Worm (Caenorhabditis elegans) whole organism, L3 larva: ENCODE results near the gene C30B5.6.

ENCODE experiments used
- R02D3.7 ChIP-seq: fragments of 150-350 bp; optimal IDR thresholded peaks from 2 replicates; lab custom pipeline; 2014; ENCODE audit warnings: missing biosample characterization, missing genetic modification characterization
- ZK546.5 ChIP-seq: sonication (generic microtip); optimal IDR thresholded peaks from 2 replicates; lab custom pipeline; 2017; ENCODE audit warnings: missing biosample characterization, missing genetic modification characterization
- aly-2 ChIP-seq: fragments of 150-350 bp; optimal IDR thresholded peaks from 2 replicates; lab custom pipeline; 2014; ENCODE audit warnings: missing biosample characterization, missing genetic modification characterization
- ama-1 ChIP-seq: fragments of 150-350 bp; optimal IDR thresholded peaks from 2 replicates; lab custom pipeline; 2018
- ceh-16 ChIP-seq: sonication (generic microtip); optimal IDR thresholded peaks from 2 replicates; lab custom pipeline; 2017; ENCODE audit warnings: missing biosample characterization, missing genetic modification characterization
- ceh-28 ChIP-seq: fragments of 150-350 bp; optimal IDR thresholded peaks from 2 replicates; lab custom pipeline; 2014; ENCODE audit warnings: missing biosample characterization, missing genetic modification reagents, missing genetic modification characterization
- ceh-82 ChIP-seq: fragments of 150-350 bp; optimal IDR thresholded peaks from 2 replicates; lab custom pipeline; 2014; ENCODE audit warnings: missing biosample characterization, missing genetic modification characterization
- ceh-9 ChIP-seq: sonication (generic microtip); optimal IDR thresholded peaks from 2 replicates; lab custom pipeline; 2018; ENCODE audit warnings: missing biosample characterization, missing genetic modification characterization
- egl-27 ChIP-seq: sonication (generic microtip); optimal IDR thresholded peaks from 4 replicates; lab custom pipeline; 2017; ENCODE audit warnings: missing biosample characterization, missing genetic modification reagents, missing genetic modification characterization
- egl-5 ChIP-seq: fragments of 150-350 bp; optimal IDR thresholded peaks from 2 replicates; lab custom pipeline; 2017; ENCODE audit warnings: missing biosample characterization, missing genetic modification reagents, missing genetic modification characterization, inconsistent platforms
- elt-2 ChIP-seq: sonication (generic microtip); optimal IDR thresholded peaks from 2 replicates; lab custom pipeline; 2016; ENCODE audit warnings: missing genetic modification reagents, mild to moderate bottlenecking, missing genetic modification characterization, missing compliant biosample characterization
- elt-3 ChIP-seq, 3 experiments: fragments of 150-350 bp in 1 of 3; sonication (generic microtip) in 2 of 3; optimal IDR thresholded peaks; 2 replicates in 2 of 3; 4 replicates in 1 of 3; lab custom pipeline; 2014 to 2017; ENCODE audit warnings: missing biosample characterization in 3 of 3, missing genetic modification characterization in 3 of 3
- eor-1 ChIP-seq, 2 experiments: fragments of 150-350 bp; optimal IDR thresholded peaks; 2 replicates each; lab custom pipeline; 2014 to 2018; ENCODE audit warnings: missing biosample characterization in 2 of 2, missing genetic modification characterization in 2 of 2
- fkh-2 ChIP-seq: fragments of 150-350 bp; optimal IDR thresholded peaks from 2 replicates; lab custom pipeline; 2014; ENCODE audit warnings: missing biosample characterization, missing genetic modification reagents, missing genetic modification characterization
- fos-1 ChIP-seq: fragments of 150-350 bp; optimal IDR thresholded peaks from 2 replicates; lab custom pipeline; 2014; ENCODE audit warnings: missing biosample characterization, missing genetic modification characterization
- hmg-11 ChIP-seq: sonication (generic microtip); optimal IDR thresholded peaks from 2 replicates; lab custom pipeline; 2016; ENCODE audit warnings: missing genetic modification characterization, missing compliant biosample characterization
- jun-1 ChIP-seq: fragments of 150-350 bp; optimal IDR thresholded peaks from 2 replicates; lab custom pipeline; 2014; ENCODE audit warnings: missing biosample characterization, missing genetic modification reagents, missing genetic modification characterization
- lin-15B ChIP-seq: fragments of 150-350 bp; optimal IDR thresholded peaks from 2 replicates; lab custom pipeline; 2014; ENCODE audit warnings: missing biosample characterization, missing genetic modification characterization
- lin-39 ChIP-seq: fragments of 150-350 bp; optimal IDR thresholded peaks from 2 replicates; lab custom pipeline; 2018; ENCODE audit warnings: missing biosample characterization, missing genetic modification reagents, missing genetic modification characterization
- lsy-12 ChIP-seq: sonication (generic microtip); optimal IDR thresholded peaks from 2 replicates; lab custom pipeline; 2016; ENCODE audit warnings: mild to moderate bottlenecking, missing genetic modification characterization, missing compliant biosample characterization
- nfya-1 ChIP-seq: sonication (generic microtip); optimal IDR thresholded peaks from 2 replicates; lab custom pipeline; 2017; ENCODE audit warnings: missing genetic modification characterization, mild to moderate bottlenecking, missing compliant biosample characterization, antibody characterized with exemption, moderate library complexity; ENCODE audit not compliant: insufficient read depth
- nhr-11 ChIP-seq: fragments of 150-350 bp; optimal IDR thresholded peaks from 2 replicates; lab custom pipeline; 2014; ENCODE audit warnings: missing biosample characterization, missing genetic modification characterization
- nhr-12 ChIP-seq: fragments of 150-350 bp; optimal IDR thresholded peaks from 2 replicates; lab custom pipeline; 2014; ENCODE audit warnings: missing biosample characterization, missing genetic modification characterization
- nhr-23 ChIP-seq: fragments of 150-350 bp; optimal IDR thresholded peaks from 2 replicates; lab custom pipeline; 2014; ENCODE audit warnings: missing biosample characterization, missing genetic modification reagents, missing genetic modification characterization
- nhr-25 ChIP-seq: sonication (generic microtip); optimal IDR thresholded peaks from 2 replicates; lab custom pipeline; 2017; ENCODE audit warnings: missing biosample characterization, missing genetic modification characterization
- nhr-28 ChIP-seq: fragments of 150-350 bp; optimal IDR thresholded peaks from 2 replicates; lab custom pipeline; 2014; ENCODE audit warnings: missing biosample characterization, missing genetic modification characterization
- nhr-43 ChIP-seq: sonication (generic microtip); optimal IDR thresholded peaks from 2 replicates; lab custom pipeline; 2016; ENCODE audit warnings: mild to moderate bottlenecking, missing genetic modification characterization, missing compliant biosample characterization; ENCODE audit not compliant: poor library complexity, severe bottlenecking
- nhr-76 ChIP-seq: fragments of 150-350 bp; sonication (generic microtip); optimal IDR thresholded peaks from 5 replicates; lab custom pipeline; 2014; ENCODE audit warnings: missing biosample characterization, missing genetic modification characterization
- nhr-77 ChIP-seq: fragments of 150-350 bp; optimal IDR thresholded peaks from 2 replicates; lab custom pipeline; 2014; ENCODE audit warnings: missing biosample characterization, missing genetic modification characterization
- pha-4 ChIP-seq: fragments of 150-350 bp; optimal IDR thresholded peaks from 2 replicates; lab custom pipeline; 2014; ENCODE audit warnings: missing biosample characterization, missing genetic modification reagents, missing genetic modification characterization
- sea-2 ChIP-seq: fragments of 150-350 bp; sonication (generic microtip); optimal IDR thresholded peaks from 4 replicates; lab custom pipeline; 2014; ENCODE audit warnings: missing biosample characterization, missing genetic modification reagents, missing genetic modification characterization
- skn-1 ChIP-seq: fragments of 150-350 bp; optimal IDR thresholded peaks from 2 replicates; lab custom pipeline; 2014; ENCODE audit warnings: missing biosample characterization, missing genetic modification characterization
- snpc-4 ChIP-seq: fragments of 150-350 bp; optimal IDR thresholded peaks from 2 replicates; lab custom pipeline; 2014; ENCODE audit warnings: missing biosample characterization, missing genetic modification characterization
- tbx-2 ChIP-seq: sonication (generic microtip); optimal IDR thresholded peaks from 2 replicates; lab custom pipeline; 2016; ENCODE audit warnings: mild to moderate bottlenecking, missing genetic modification characterization, missing compliant biosample characterization
- ztf-11 ChIP-seq: fragments of 150-350 bp; optimal IDR thresholded peaks from 2 replicates; lab custom pipeline; 2014; ENCODE audit warnings: missing biosample characterization, missing genetic modification characterization
- ztf-4 ChIP-seq: fragments of 150-350 bp; optimal IDR thresholded peaks from 2 replicates; lab custom pipeline; 2014; ENCODE audit warnings: missing biosample characterization, missing genetic modification characterization

The C30B5.6 gene

DNA sequence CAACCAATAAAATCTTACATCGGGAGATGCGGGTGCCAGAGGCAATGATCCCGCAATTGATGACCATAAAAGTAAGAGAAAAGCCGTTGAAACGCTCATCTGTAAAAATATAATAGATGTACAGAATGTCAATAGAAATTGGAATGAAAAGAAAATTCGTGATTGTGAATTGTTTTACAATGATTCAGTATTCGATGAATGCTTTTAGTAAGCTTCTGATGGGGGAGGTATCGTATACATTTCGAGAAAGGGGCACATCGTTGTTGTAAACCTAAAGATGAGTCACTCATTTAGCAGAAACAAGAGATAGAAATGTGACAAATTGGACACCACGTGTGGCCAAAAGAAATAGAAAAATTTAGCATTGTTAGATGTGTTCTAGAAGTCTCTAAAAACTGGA is at the start of gene C30B5.6:
Gene C30B5.6, minus strand, starts transcription at position 101 of the 400 bp plus-strand sequence.
- TF ChIP-seq aly-2 (no peak), nhr-43 (tag; lab: Kevin White, UChicago) (no peak)
- TF ChIP-seq, all 47 proteins: peak for 0

DNA sequence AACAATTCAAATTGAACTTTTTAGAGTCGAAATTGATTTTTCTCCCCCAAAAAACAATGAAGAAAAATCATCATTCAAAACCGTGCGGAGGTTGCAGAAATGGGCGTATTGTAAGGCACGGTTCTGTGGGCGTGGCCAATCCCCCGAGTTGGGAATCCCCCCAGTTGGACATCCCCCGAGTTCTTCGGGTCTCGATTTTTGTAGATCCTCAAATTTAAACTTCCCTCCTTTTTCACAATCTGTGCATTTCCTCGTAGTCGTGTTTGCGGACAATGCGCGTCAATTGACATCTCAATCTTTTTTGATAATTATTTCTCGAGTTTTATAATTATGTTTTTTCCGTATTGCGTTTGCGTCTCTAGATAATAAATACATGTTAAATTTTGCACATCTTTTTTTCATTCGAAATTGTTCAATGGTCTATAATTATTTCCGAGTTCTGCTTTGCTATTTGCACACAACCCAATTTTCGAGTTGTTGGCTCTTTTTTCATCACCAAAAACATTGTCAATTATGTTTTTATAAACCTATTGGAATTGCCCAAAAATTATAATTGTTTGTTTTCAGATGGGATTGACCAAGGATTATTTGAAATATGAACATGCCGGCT is 47.5 kb upstream of the C30B5.6 start, which contains the start of gene F13H8.2:
Gene F13H8.2, plus strand, starts transcription at position 560 of the 610 bp plus-strand sequence.
- peak; percentile 55 for TF ChIP-seq R02D3.7 (tag; lab: Kevin White, UChicago)
- no peak for TF ChIP-seq fos-1 (tag; lab: Kevin White, UChicago)
- TF ChIP-seq hmg-11 (tag; lab: Kevin White, UChicago): peak; percentile 59
- TF ChIP-seq nhr-43 (tag; lab: Kevin White, UChicago): peak; percentile 71
- TF ChIP-seq nhr-25: peak; percentile 63
- peak; percentile 29 for TF ChIP-seq snpc-4 (tag; lab: Kevin White, UChicago)
- TF ChIP-seq ztf-11: no peak
- TF ChIP-seq tbx-2: peak; percentile 63
- TF ChIP-seq eor-1 (tag; optimal IDR thresholded peaks at IDR 0.05; lab: Kevin White, UChicago): no peak
- no peak for TF ChIP-seq fkh-2 (tag; lab: Kevin White, UChicago)
- TF ChIP-seq pha-4: peak; percentile 85
- TF ChIP-seq ceh-28 (tag; lab: Kevin White, UChicago): peak; percentile 69
- TF ChIP-seq jun-1 (tag; lab: Kevin White, UChicago): peak; percentile 40
- peak; percentile 51 for TF ChIP-seq elt-2 (tag; lab: Kevin White, UChicago)
- TF ChIP-seq lin-39 (tag; lab: Kevin White, UChicago): peak; percentile 39
- peak; percentile 54 for TF ChIP-seq lsy-12
- TF ChIP-seq nfya-1 (tag; lab: Kevin White, UChicago): peak; percentile 85
- TF ChIP-seq egl-5: peak; percentile 59
- peak; percentile 80 for TF ChIP-seq nhr-23 (tag; lab: Kevin White, UChicago)
- TF ChIP-seq ceh-16: no peak
- peak; percentile 72 for TF ChIP-seq lin-15B (tag; lab: Kevin White, UChicago)

DNA sequence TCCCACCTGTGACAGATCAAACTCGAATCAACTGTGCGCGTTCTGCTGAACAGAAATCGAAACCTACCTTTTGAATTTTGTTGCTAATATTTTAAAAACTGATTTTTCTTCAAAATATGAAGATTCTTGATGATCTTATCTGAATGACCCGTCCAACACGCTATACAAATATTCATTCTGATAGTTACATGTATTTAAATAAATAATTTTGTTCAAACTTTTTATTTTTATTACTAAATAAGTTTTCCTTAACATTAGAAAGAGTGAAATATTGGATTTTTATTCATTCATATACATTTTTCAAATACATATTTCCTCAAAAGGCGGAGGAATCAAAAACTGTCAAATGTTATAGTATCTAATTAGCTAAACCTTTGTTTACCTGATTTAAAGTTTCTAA is 45.5 kb upstream of the C30B5.6 start, which contains the start of gene F13H8.8:
Gene F13H8.8, minus strand, starts transcription at position 101 of the 400 bp plus-strand sequence.
- TF ChIP-seq skn-1 (tag; lab: Kevin White, UChicago): no peak
- TF ChIP-seq nhr-12 (tag; lab: Kevin White, UChicago): no peak
- no peak for TF ChIP-seq R02D3.7 (tag; lab: Kevin White, UChicago)
- no peak for TF ChIP-seq ceh-82
- TF ChIP-seq nhr-23 (tag; lab: Kevin White, UChicago): no peak
- no peak for TF ChIP-seq snpc-4 (tag; lab: Kevin White, UChicago)
- TF ChIP-seq nhr-25: no peak

DNA sequence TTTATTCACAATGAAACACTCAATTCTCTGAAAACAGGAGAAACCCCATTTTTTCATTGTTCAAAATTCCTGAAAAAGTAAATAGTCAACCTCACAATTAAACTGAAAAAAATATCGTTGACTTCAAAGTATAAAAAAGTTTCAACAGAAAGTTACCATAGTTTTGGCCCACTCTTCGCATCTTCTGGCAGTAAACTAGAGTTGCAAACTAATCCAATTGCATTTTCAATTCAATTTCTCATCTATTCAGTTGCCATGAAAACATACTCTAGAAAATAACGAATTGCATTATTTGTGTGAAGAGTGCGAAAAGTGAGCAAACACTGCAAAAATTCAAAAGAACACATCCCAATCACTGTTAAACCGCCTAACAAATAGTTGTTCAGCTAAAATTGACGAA is 41.2 kb upstream of the C30B5.6 start, which contains the start of gene F13H8.3:
Gene F13H8.3, plus strand, starts transcription at position 301 of the 400 bp plus-strand sequence.
- TF ChIP-seq hmg-11 (tag; lab: Kevin White, UChicago): no peak
- no peak for TF ChIP-seq nhr-25
- TF ChIP-seq R02D3.7 (tag; lab: Kevin White, UChicago): no peak
- TF ChIP-seq ceh-16: no peak
- TF ChIP-seq tbx-2: no peak
- TF ChIP-seq nhr-77 (tag; lab: Kevin White, UChicago): no peak
- TF ChIP-seq egl-27 (tag; lab: Kevin White, UChicago): no peak
- no peak for TF ChIP-seq ama-1
- no peak for TF ChIP-seq fkh-2 (tag; lab: Kevin White, UChicago)
- TF ChIP-seq ZK546.5 (tag; lab: Kevin White, UChicago): no peak
- no peak for TF ChIP-seq nhr-76 (tag; lab: Kevin White, UChicago)
- TF ChIP-seq elt-3 (tag; optimal IDR thresholded peaks at IDR 0.05; lab: Kevin White, UChicago): no peak
- TF ChIP-seq lin-39 (tag; lab: Kevin White, UChicago): no peak
- TF ChIP-seq ceh-82: no peak

DNA sequence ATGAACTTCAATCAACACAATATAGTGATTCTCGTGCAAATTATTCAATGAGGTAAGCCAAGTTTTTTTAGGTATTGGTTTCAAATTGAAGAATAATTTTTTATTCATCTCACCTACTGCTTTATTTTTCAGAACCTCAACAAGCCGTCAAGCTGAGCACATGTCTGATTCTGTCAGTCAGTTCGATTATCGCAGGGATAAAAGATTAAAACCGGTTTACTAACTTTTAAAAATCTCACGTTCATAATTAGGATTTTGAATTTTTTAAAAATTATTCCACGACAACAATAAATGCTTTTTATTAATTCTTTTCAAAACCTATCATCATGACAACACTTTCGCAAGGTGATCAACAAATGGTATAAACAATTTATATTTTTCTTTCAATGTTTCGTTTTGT is 39.8 kb upstream of the C30B5.6 start, which contains the start of gene F13H8.12:
Gene F13H8.12, plus strand, starts transcription at position 301 of the 400 bp plus-strand sequence.
- no peak for TF ChIP-seq sea-2 (GFP tag; lab: Kevin White, UChicago)
- no peak for TF ChIP-seq ztf-4 (tag; lab: Kevin White, UChicago)
- TF ChIP-seq ceh-16: no peak
- no peak for TF ChIP-seq ceh-28 (tag; lab: Kevin White, UChicago)
- TF ChIP-seq egl-5: no peak
- no peak for TF ChIP-seq eor-1 (tag; optimal IDR thresholded peaks at IDR 0.05; lab: Kevin White, UChicago)
- no peak for TF ChIP-seq nhr-11 (tag; lab: Kevin White, UChicago)
- TF ChIP-seq fos-1 (tag; lab: Kevin White, UChicago): no peak
- no peak for TF ChIP-seq nhr-28 (tag; lab: Kevin White, UChicago)
- TF ChIP-seq ZK546.5 (tag; lab: Kevin White, UChicago): no peak
- TF ChIP-seq ceh-9 (tag; lab: Kevin White, UChicago): no peak
- TF ChIP-seq snpc-4 (tag; lab: Kevin White, UChicago): no peak
